Fruit fly (Drosophila melanogaster) whole organism, embryonic: Measurements from ENCODE around the gene CG13384.
A peak's percentile ranks its signal among the peaks of the same experiment; 100 is the strongest.

Source experiments
- Ada2b ChIP-seq: fragments of 200-800 bp; sonication (Bioruptor generic); IDR thresholded peaks from 2 replicates; pipeline ENCODE4 v1.3.6; 2022; ENCODE audit warnings: missing biosample characterization, missing genetic modification characterization
- CG10209 ChIP-seq: fragments of 200-800 bp; sonication (Bioruptor generic); optimal IDR thresholded peaks from 3 replicates; lab custom pipeline; 2017; ENCODE audit warnings: missing biosample characterization, mild to moderate bottlenecking, missing genetic modification characterization, missing genetic modification reagents
- CG10274 ChIP-seq: fragments of 200-800 bp; sonication (Bioruptor generic); optimal IDR thresholded peaks from 3 replicates; lab custom pipeline; 2017; ENCODE audit warnings: missing biosample characterization, mild to moderate bottlenecking, missing genetic modification characterization
- CG12155 ChIP-seq: fragments of 200-800 bp; sonication (Bioruptor generic); optimal IDR thresholded peaks from 3 replicates; lab custom pipeline; 2016; ENCODE audit warnings: missing biosample characterization, missing genetic modification characterization
- CG12219 ChIP-seq: fragments of 200-800 bp; sonication (Bioruptor generic); optimal IDR thresholded peaks from 3 replicates; lab custom pipeline; 2018; ENCODE audit warnings: missing biosample characterization, mild to moderate bottlenecking, missing genetic modification characterization
- CG12942 ChIP-seq: fragments of 200-800 bp; sonication (Bioruptor generic); optimal IDR thresholded peaks from 3 replicates; lab custom pipeline; 2016; ENCODE audit warnings: missing biosample characterization, missing genetic modification characterization
- CG15479 ChIP-seq: fragments of 200-800 bp; sonication (Bioruptor generic); optimal IDR thresholded peaks from 3 replicates; lab custom pipeline; 2019; ENCODE audit warnings: missing biosample characterization, mild to moderate bottlenecking, missing genetic modification characterization, moderate library complexity
- CG16779 ChIP-seq: fragments of 200-800 bp; sonication (Bioruptor generic); IDR thresholded peaks from 2 replicates; pipeline ENCODE4 v1.3.6; 2022; ENCODE audit warnings: missing biosample characterization, missing genetic modification characterization
- CG17186 ChIP-seq: fragments of 200-800 bp; sonication (Bioruptor generic); optimal IDR thresholded peaks from 3 replicates; lab custom pipeline; 2017; ENCODE audit warnings: missing biosample characterization, missing genetic modification reagents, missing genetic modification characterization
- CG2875 ChIP-seq: fragments of 200-800 bp; sonication (Bioruptor generic); optimal IDR thresholded peaks from 2 replicates; lab custom pipeline; 2017; ENCODE audit warnings: missing biosample characterization, mild to moderate bottlenecking, missing genetic modification characterization, missing genetic modification reagents
- CG2889 ChIP-seq: fragments of 200-800 bp; sonication (Bioruptor generic); IDR thresholded peaks from 3 replicates; pipeline ENCODE4 v1.3.6; 2022; ENCODE audit warnings: missing biosample characterization, missing genetic modification characterization
- CG3065 ChIP-seq: fragments of 200-800 bp; sonication (Bioruptor generic); optimal IDR thresholded peaks from 2 replicates; lab custom pipeline; 2016; ENCODE audit warnings: missing biosample characterization, missing genetic modification characterization
- CG34422 ChIP-seq: fragments of 200-800 bp; sonication (Bioruptor generic); IDR thresholded peaks from 3 replicates; pipeline ENCODE4 v1.3.6; 2022; ENCODE audit warnings: missing biosample characterization, missing genetic modification characterization
- CG3838 ChIP-seq: fragments of 200-800 bp; sonication (Bioruptor generic); optimal IDR thresholded peaks from 3 replicates; lab custom pipeline; 2016; ENCODE audit warnings: missing biosample characterization, missing genetic modification characterization
- CG4820 ChIP-seq: fragments of 200-800 bp; sonication (Bioruptor generic); optimal IDR thresholded peaks from 3 replicates; lab custom pipeline; 2016; ENCODE audit warnings: missing biosample characterization, missing genetic modification characterization
- CG5180 ChIP-seq: fragments of 200-800 bp; sonication (Bioruptor generic); optimal IDR thresholded peaks from 3 replicates; lab custom pipeline; 2017; ENCODE audit warnings: missing biosample characterization, missing genetic modification characterization, mild to moderate bottlenecking, moderate library complexity, missing genetic modification reagents
- CG6175 ChIP-seq: fragments of 200-800 bp; sonication (Bioruptor generic); IDR thresholded peaks from 3 replicates; pipeline ENCODE4 v1.3.6; 2022; ENCODE audit warnings: missing biosample characterization, missing genetic modification characterization
- CG6272 ChIP-seq: fragments of 200-800 bp; sonication (Bioruptor generic); IDR thresholded peaks from 2 replicates; pipeline ENCODE4 v1.3.6; 2022; ENCODE audit warnings: missing biosample characterization, missing genetic modification characterization
- CG8290 ChIP-seq, 3 experiments: fragments of 200-800 bp; sonication (Bioruptor generic); optimal IDR thresholded peaks; 2 replicates each; lab custom pipeline; 2016 to 2019; ENCODE audit warnings: missing biosample characterization in 3 of 3, missing genetic modification characterization in 3 of 3, mild to moderate bottlenecking in 2 of 3, moderate library complexity in 1 of 3
- CG9215 ChIP-seq: fragments of 200-800 bp; sonication (Bioruptor generic); IDR thresholded peaks from 2 replicates; pipeline ENCODE4 v1.3.6; 2022; ENCODE audit warnings: missing biosample characterization, missing genetic modification characterization
- Dp ChIP-seq: fragments of 200-800 bp; sonication (Bioruptor generic); optimal IDR thresholded peaks from 2 replicates; lab custom pipeline; 2018; ENCODE audit warnings: missing biosample characterization, mild to moderate bottlenecking, missing genetic modification characterization, moderate library complexity
- Drgx ChIP-seq: fragments of 200-800 bp; sonication (Bioruptor generic); IDR thresholded peaks from 2 replicates; pipeline ENCODE4 v1.3.6; 2022; ENCODE audit warnings: missing biosample characterization, missing genetic modification characterization
- Elba2 ChIP-seq: fragments of 200-800 bp; sonication (Bioruptor generic); optimal IDR thresholded peaks from 3 replicates; lab custom pipeline; 2016; ENCODE audit warnings: missing biosample characterization, missing genetic modification characterization
- Kr ChIP-seq: fragments of 200-800 bp; sonication (Bioruptor generic); optimal IDR thresholded peaks from 2 replicates; lab custom pipeline; 2017; ENCODE audit warnings: missing biosample characterization, mild to moderate bottlenecking, missing genetic modification characterization
- MBD-R2 ChIP-seq: fragments of 200-800 bp; sonication (Bioruptor generic); IDR thresholded peaks from 2 replicates; pipeline ENCODE4 v1.3.6; 2022; ENCODE audit warnings: missing biosample characterization, missing genetic modification characterization
- Pdp1 ChIP-seq, 2 experiments: fragments of 200-800 bp; sonication (Bioruptor generic); optimal IDR thresholded peaks; 3 replicates each; lab custom pipeline; 2016; ENCODE audit warnings: missing biosample characterization in 2 of 2, missing genetic modification characterization in 2 of 2, mild to moderate bottlenecking in 1 of 2, moderate library complexity in 1 of 2
- Rx ChIP-seq: fragments of 200-800 bp; sonication (Bioruptor generic); IDR thresholded peaks from 2 replicates; pipeline ENCODE4 v1.3.6; 2022; ENCODE audit warnings: missing biosample characterization, missing genetic modification characterization
- Sox102F ChIP-seq: fragments of 200-800 bp; sonication (Bioruptor generic); optimal IDR thresholded peaks from 2 replicates; lab custom pipeline; 2018; ENCODE audit warnings: missing biosample characterization, mild to moderate bottlenecking, missing genetic modification characterization, moderate library complexity
- Stat92E ChIP-seq, 3 experiments: fragments of >200 bp in 2 of 3; fragments of 200-800 bp in 1 of 3; sonication (Bioruptor generic) in 1 of 3; optimal IDR thresholded peaks; 2 replicates each; lab custom pipeline; 2017 to 2019; ENCODE audit warnings: missing biosample characterization in 3 of 3, missing genetic modification characterization in 3 of 3, mild to moderate bottlenecking in 1 of 3, moderate library complexity in 1 of 3
- ab ChIP-seq: fragments of 200-800 bp; sonication (Bioruptor generic); optimal IDR thresholded peaks from 2 replicates; lab custom pipeline; 2016; ENCODE audit warnings: missing biosample characterization, missing genetic modification characterization
- ac ChIP-seq: fragments of 200-800 bp; sonication (Bioruptor generic); optimal IDR thresholded peaks from 3 replicates; lab custom pipeline; 2017; ENCODE audit warnings: missing biosample characterization, mild to moderate bottlenecking, missing genetic modification characterization
- al ChIP-seq: fragments of 200-800 bp; sonication (Bioruptor generic); IDR thresholded peaks from 2 replicates; pipeline ENCODE4 v1.3.6; 2022; ENCODE audit warnings: missing biosample characterization, missing genetic modification characterization
- ato ChIP-seq: fragments of 200-800 bp; sonication (Bioruptor generic); IDR thresholded peaks from 2 replicates; pipeline ENCODE4 v1.3.6; 2022; ENCODE audit warnings: missing biosample characterization, missing genetic modification characterization; ENCODE audit not compliant: partially characterized antibody
- az2 ChIP-seq: fragments of 200-800 bp; sonication (Bioruptor generic); optimal IDR thresholded peaks from 3 replicates; lab custom pipeline; 2016; ENCODE audit warnings: missing biosample characterization, missing genetic modification characterization
- btn ChIP-seq: fragments of 200-800 bp; sonication (Bioruptor generic); optimal IDR thresholded peaks from 2 replicates; lab custom pipeline; 2016; ENCODE audit warnings: missing biosample characterization, missing genetic modification characterization
- corto ChIP-seq: fragments of 200-800 bp; sonication (Bioruptor generic); optimal IDR thresholded peaks from 2 replicates; lab custom pipeline; 2016; ENCODE audit warnings: missing biosample characterization, mild to moderate bottlenecking, missing genetic modification characterization, moderate library complexity
- dmrt11E ChIP-seq: fragments of 200-800 bp; sonication (Bioruptor generic); optimal IDR thresholded peaks from 3 replicates; lab custom pipeline; 2018; ENCODE audit warnings: missing biosample characterization, mild to moderate bottlenecking, missing genetic modification characterization, moderate library complexity
- dmrt99B ChIP-seq: fragments of 200-800 bp; sonication (Bioruptor generic); optimal IDR thresholded peaks from 2 replicates; lab custom pipeline; 2018; ENCODE audit warnings: missing biosample characterization, mild to moderate bottlenecking, missing genetic modification characterization, moderate library complexity
- esg ChIP-seq: fragments of 200-800 bp; sonication (Bioruptor generic); conservative IDR thresholded peaks from 2 replicates; pipeline ENCODE4 v1.3.6; 2022; ENCODE audit warnings: missing biosample characterization, missing genetic modification characterization
- eyg ChIP-seq: fragments of 200-800 bp; sonication (Bioruptor generic); optimal IDR thresholded peaks from 3 replicates; lab custom pipeline; 2016; ENCODE audit warnings: missing biosample characterization, missing genetic modification characterization
- fru ChIP-seq: fragments of >200 bp; optimal IDR thresholded peaks from 2 replicates; lab custom pipeline; 2017
- gsb-n ChIP-seq: fragments of 200-800 bp; sonication (Bioruptor generic); optimal IDR thresholded peaks from 3 replicates; lab custom pipeline; 2018; ENCODE audit warnings: missing biosample characterization, mild to moderate bottlenecking, missing genetic modification characterization
- hbn ChIP-seq: fragments of 200-800 bp; sonication (Bioruptor generic); IDR thresholded peaks from 2 replicates; pipeline ENCODE4 v1.3.6; 2022; ENCODE audit warnings: missing biosample characterization, missing genetic modification characterization; ENCODE audit not compliant: partially characterized antibody
- org-1 ChIP-seq: fragments of 200-800 bp; sonication (Bioruptor generic); optimal IDR thresholded peaks from 2 replicates; lab custom pipeline; 2017; ENCODE audit warnings: missing biosample characterization, missing genetic modification characterization
- pros ChIP-seq: fragments of 200-800 bp; sonication (Bioruptor generic); optimal IDR thresholded peaks from 3 replicates; lab custom pipeline; 2019; ENCODE audit warnings: missing biosample characterization, mild to moderate bottlenecking, missing genetic modification characterization, moderate library complexity
- rib ChIP-seq: fragments of 200-800 bp; sonication (Bioruptor generic); IDR thresholded peaks from 2 replicates; pipeline ENCODE4 v1.3.6; 2022; ENCODE audit warnings: missing biosample characterization, missing genetic modification characterization
- sna ChIP-seq: fragments of 200-800 bp; sonication (Bioruptor generic); IDR thresholded peaks from 2 replicates; pipeline ENCODE4 v1.3.6; 2022; ENCODE audit warnings: missing biosample characterization, missing genetic modification characterization; ENCODE audit not compliant: partially characterized antibody
- tin ChIP-seq: fragments of 200-800 bp; sonication (Bioruptor generic); optimal IDR thresholded peaks from 3 replicates; lab custom pipeline; 2016; ENCODE audit warnings: missing biosample characterization, missing genetic modification characterization
- tio ChIP-seq: fragments of 200-800 bp; sonication (Bioruptor generic); optimal IDR thresholded peaks from 2 replicates; lab custom pipeline; 2017; ENCODE audit warnings: missing biosample characterization, missing genetic modification characterization, inconsistent platforms
- usp ChIP-seq: fragments of >200 bp; optimal IDR thresholded peaks from 2 replicates; lab custom pipeline; 2017; ENCODE audit warnings: missing biosample characterization, missing genetic modification characterization
- wor ChIP-seq: fragments of 200-800 bp; sonication (Bioruptor generic); IDR thresholded peaks from 2 replicates; pipeline ENCODE4 v1.3.6; 2022; ENCODE audit warnings: missing biosample characterization, missing genetic modification characterization

Gene CG13384

dm6 chr2L:8371354-8371937, 12.8 kb upstream of the CG13384 start (continued):
- TF ChIP-seq usp (GFP tag; lab: Kevin White, UChicago) (no peak), CG5180 (GFP tag; lab: Kevin White, UChicago) (no peak), pros (GFP tag; lab: Kevin White, UChicago) (no peak), CG9215 (no peak), esg (GFP tag; lab: Robert Waterston, UW) (no peak), ab (GFP tag; lab: Kevin White, UChicago) (no peak), CG2889 (GFP tag; lab: Robert Waterston, UW) (no peak), ato (GFP tag; lab: Robert Waterston, UW) (no peak), CG3065 (GFP tag; lab: Kevin White, UChicago) (no peak), CG16779 (GFP tag; lab: Robert Waterston, UW) (no peak), CG12219 (GFP tag; lab: Kevin White, UChicago) (no peak), Elba2 (GFP tag; lab: Kevin White, UChicago) (no peak), Stat92E (GFP tag; optimal IDR thresholded peaks at IDR 0.05; lab: Kevin White, UChicago) (no peak), CG10209 (GFP tag; lab: Kevin White, UChicago) (no peak), sna (GFP tag; lab: Robert Waterston, UW) (no peak), Rx (GFP tag; lab: Robert Waterston, UW) (no peak), CG10274 (GFP tag; lab: Kevin White, UChicago) (no peak), CG34422 (GFP tag; lab: Robert Waterston, UW) (no peak), hbn (no peak), CG17186 (GFP tag; lab: Kevin White, UChicago) (no peak), CG3838 (no peak), CG4820 (no peak), dmrt99B (tag; lab: Kevin White, UChicago) (peak; percentile 54), rib (GFP tag; lab: Robert Waterston, UW) (no peak), fru (lab: Kevin White, UChicago) (no peak), az2 (GFP tag; lab: Kevin White, UChicago) (no peak), CG6175 (GFP tag; lab: Robert Waterston, UW) (no peak), btn (no peak), eyg (GFP tag; lab: Kevin White, UChicago) (no peak), tin (no peak), dmrt11E (tag; lab: Kevin White, UChicago) (no peak), CG6272 (no peak), corto (no peak), gsb-n (tag; lab: Kevin White, UChicago) (no peak), Drgx (GFP tag; lab: Robert Waterston, UW) (peak; percentile 41; the same call in 1 of the 2 replicates), org-1 (GFP tag; lab: Kevin White, UChicago) (no peak), Sox102F (peak; percentile 23), CG2875 (GFP tag; lab: Kevin White, UChicago) (no peak), MBD-R2 (GFP tag; lab: Robert Waterston, UW) (no peak), tio (GFP tag; lab: Kevin White, UChicago) (no peak), Dp (no peak), CG12155 (no peak), ac (GFP tag; lab: Kevin White, UChicago) (no peak), CG15479 (GFP tag; lab: Kevin White, UChicago) (no peak), Ada2b (GFP tag; lab: Robert Waterston, UW) (no peak), al (GFP tag; lab: Robert Waterston, UW) (no peak), CG8290 (GFP tag; optimal IDR thresholded peaks at IDR 0.05; lab: Kevin White, UChicago) (no peak), CG8290 (tag; optimal IDR thresholded peaks at IDR 0.05; lab: Kevin White, UChicago) (no peak), wor (GFP tag; lab: Robert Waterston, UW) (no peak), CG12942 (no peak), Kr (GFP tag; lab: Kevin White, UChicago) (no peak), Pdp1 (GFP tag; optimal IDR thresholded peaks at IDR 0.05; lab: Kevin White, UChicago) (no peak)
